Worm (Caenorhabditis elegans) whole organism, mixed stage, embryonic: Measurements from ENCODE around the gene C04C11.1.

Experiments used
- ces-1 ChIP-seq: fragments of 150-350 bp; optimal IDR thresholded peaks from 2 replicates; lab custom pipeline; 2014; ENCODE audit warnings: missing biosample characterization, missing genetic modification reagents, missing genetic modification characterization
- unc-62 ChIP-seq: fragments of 150-350 bp; optimal IDR thresholded peaks from 2 replicates; lab custom pipeline; 2014; ENCODE audit warnings: missing biosample characterization, missing genetic modification reagents, missing genetic modification characterization

ce11 chrX:14024400-14024953, 4.1 kb downstream of the C04C11.1 start:
- TF ChIP-seq unc-62 (GFP tag; lab: Kevin White, UChicago) (peak; percentile 35), ces-1 (GFP tag; lab: Kevin White, UChicago) (no peak)
